Worm (Caenorhabditis elegans) whole organism, L3 larva: Measurements from ENCODE around the gene clec-118.

Source experiments
- nhr-28 ChIP-seq: fragments of 150-350 bp; optimal IDR thresholded peaks from 2 replicates; lab custom pipeline; 2014; ENCODE audit warnings: missing biosample characterization, missing genetic modification characterization
- ztf-4 ChIP-seq: fragments of 150-350 bp; optimal IDR thresholded peaks from 2 replicates; lab custom pipeline; 2014; ENCODE audit warnings: missing biosample characterization, missing genetic modification characterization

ce11 chrII:596702-597101, 15.6 kb downstream of the clec-118 start:
- TF ChIP-seq ztf-4 (tag; lab: Kevin White, UChicago), result no peak
- no peak for TF ChIP-seq nhr-28 (tag; lab: Kevin White, UChicago)
